Worm (Caenorhabditis elegans) whole organism, young adult: ENCODE measurements around the gene C49A9.5.
A peak's percentile ranks its signal among the peaks of the same experiment; 100 is the strongest.

Source experiments
- F22D6.2 ChIP-seq: sonication (generic microtip); optimal IDR thresholded peaks from 2 replicates; lab custom pipeline; 2016; ENCODE audit warnings: mild to moderate bottlenecking, missing genetic modification characterization, missing compliant biosample characterization
- F49E8.2 ChIP-seq: sonication (generic microtip); optimal IDR thresholded peaks from 3 replicates; lab custom pipeline; 2017; ENCODE audit warnings: missing genetic modification characterization, mild to moderate bottlenecking, missing compliant biosample characterization, antibody characterized with exemption, moderate library complexity; ENCODE audit not compliant: insufficient read depth
- Y53F4B.3 ChIP-seq: fragments of 200-800 bp; sonication (Bioruptor generic); IDR thresholded peaks from 2 replicates; pipeline ENCODE4 v1.3.6; 2022; ENCODE audit warnings: missing genetic modification reagents, missing genetic modification characterization, missing compliant biosample characterization
- Y53G8AR.9 ChIP-seq: fragments of 200-800 bp; sonication (Bioruptor generic); conservative IDR thresholded peaks from 2 replicates; pipeline ENCODE4 v1.3.6; 2022; ENCODE audit warnings: missing genetic modification reagents, missing genetic modification characterization, missing compliant biosample characterization
- Y95B8A.8 ChIP-seq: fragments of 200-800 bp; sonication (Bioruptor generic); IDR thresholded peaks from 2 replicates; pipeline ENCODE4 v1.3.6; 2022; ENCODE audit warnings: missing genetic modification reagents, missing genetic modification characterization, missing compliant biosample characterization
- atf-7 ChIP-seq: sonication (generic microtip); optimal IDR thresholded peaks from 2 replicates; lab custom pipeline; 2017; ENCODE audit warnings: mild to moderate bottlenecking, missing genetic modification characterization, missing compliant biosample characterization
- athp-1 ChIP-seq: sonication (generic microtip); optimal IDR thresholded peaks from 2 replicates; lab custom pipeline; 2017; ENCODE audit warnings: mild to moderate bottlenecking, missing genetic modification characterization, missing compliant biosample characterization
- cebp-1 ChIP-seq, 2 experiments: fragments of 200-800 bp in 1 of 2; sonication (Bioruptor generic) in 1 of 2; sonication (generic microtip) in 1 of 2; IDR thresholded peaks in 1 of 2; optimal IDR thresholded peaks in 1 of 2; 2 replicates each; pipeline versions ENCODE4 v1.3.6 to Lab custom; 2017 to 2022; ENCODE audit warnings: missing compliant biosample characterization in 2 of 2, missing genetic modification characterization in 2 of 2, mild to moderate bottlenecking in 1 of 2, missing genetic modification reagents in 1 of 2, moderate library complexity in 1 of 2
- ceh-100 ChIP-seq: fragments of 200-800 bp; sonication (Bioruptor generic); IDR thresholded peaks from 2 replicates; pipeline ENCODE4 v1.3.6; 2022; ENCODE audit warnings: missing genetic modification reagents, missing genetic modification characterization, missing compliant biosample characterization
- egrh-3 ChIP-seq: fragments of 200-800 bp; sonication (Bioruptor generic); IDR thresholded peaks from 2 replicates; pipeline ENCODE4 v1.3.6; 2022; ENCODE audit warnings: missing genetic modification reagents, missing genetic modification characterization, missing compliant biosample characterization
- ekl-4 ChIP-seq: fragments of 200-800 bp; sonication (Bioruptor generic); IDR thresholded peaks from 2 replicates; pipeline ENCODE4 v1.3.6; 2022; ENCODE audit warnings: missing genetic modification reagents, missing genetic modification characterization, missing compliant biosample characterization
- hmg-20 ChIP-seq: fragments of 200-800 bp; sonication (Bioruptor generic); IDR thresholded peaks from 2 replicates; pipeline ENCODE4 v1.3.6; 2022; ENCODE audit warnings: missing genetic modification reagents, missing genetic modification characterization, missing compliant biosample characterization
- hsf-1 ChIP-seq: fragments of 200-800 bp; sonication (Bioruptor generic); IDR thresholded peaks from 2 replicates; pipeline ENCODE4 v1.3.6; 2022; ENCODE audit warnings: missing genetic modification reagents, missing genetic modification characterization, missing compliant biosample characterization
- let-607 ChIP-seq, 2 experiments: fragments of 200-800 bp in 1 of 2; sonication (Bioruptor generic) in 1 of 2; sonication (generic microtip) in 1 of 2; optimal IDR thresholded peaks; 2 replicates each; lab custom pipeline; 2016 to 2018; ENCODE audit warnings: mild to moderate bottlenecking in 2 of 2, missing compliant biosample characterization in 2 of 2, missing genetic modification characterization in 2 of 2, moderate library complexity in 2 of 2, missing genotype in 1 of 2
- lin-26 ChIP-seq: fragments of 200-800 bp; sonication (Bioruptor generic); IDR thresholded peaks from 2 replicates; pipeline ENCODE4 v1.3.6; 2022; ENCODE audit warnings: missing genetic modification reagents, missing genetic modification characterization, missing compliant biosample characterization
- madf-3 ChIP-seq: fragments of 200-800 bp; sonication (Bioruptor generic); IDR thresholded peaks from 2 replicates; pipeline ENCODE4 v1.3.6; 2022; ENCODE audit warnings: missing genetic modification reagents, missing genetic modification characterization, missing compliant biosample characterization
- mcd-1 ChIP-seq: fragments of 200-800 bp; sonication (Bioruptor generic); IDR thresholded peaks from 2 replicates; pipeline ENCODE4 v1.3.6; 2022; ENCODE audit warnings: missing genetic modification reagents, missing genetic modification characterization, missing compliant biosample characterization
- mel-28 ChIP-seq: sonication (generic microtip); optimal IDR thresholded peaks from 2 replicates; lab custom pipeline; 2016; ENCODE audit warnings: borderline replicate concordance, mild to moderate bottlenecking, missing genetic modification characterization, missing compliant biosample characterization
- nhr-27 ChIP-seq: fragments of 200-800 bp; sonication (Bioruptor generic); optimal IDR thresholded peaks from 2 replicates; lab custom pipeline; 2018; ENCODE audit warnings: mild to moderate bottlenecking, missing genetic modification characterization, moderate library complexity, missing compliant biosample characterization
- nhr-80 ChIP-seq: sonication (generic microtip); optimal IDR thresholded peaks from 2 replicates; lab custom pipeline; 2016; ENCODE audit warnings: missing genetic modification characterization, missing compliant biosample characterization
- nhr-90 ChIP-seq: sonication (generic microtip); optimal IDR thresholded peaks from 2 replicates; lab custom pipeline; 2016; ENCODE audit warnings: missing genotype, mild to moderate bottlenecking, missing genetic modification characterization, missing compliant biosample characterization
- snpc-1.1 ChIP-seq: sonication (generic microtip); optimal IDR thresholded peaks from 2 replicates; lab custom pipeline; 2017; ENCODE audit warnings: missing genetic modification characterization, mild to moderate bottlenecking, missing compliant biosample characterization, antibody characterized with exemption, moderate library complexity, missing genotype, missing genetic modification reagents; ENCODE audit not compliant: insufficient read depth
- snpc-3.4 ChIP-seq: sonication (generic microtip); optimal IDR thresholded peaks from 2 replicates; lab custom pipeline; 2017; ENCODE audit warnings: missing genetic modification characterization, mild to moderate bottlenecking, missing compliant biosample characterization, antibody characterized with exemption, moderate library complexity, missing genotype, missing genetic modification reagents
- snpc-4 ChIP-seq, 5 experiments: fragments of 150-350 bp in 1 of 5; sonication (generic microtip) in 4 of 5; optimal IDR thresholded peaks; 2 replicates each; lab custom pipeline; 2014 to 2018; ENCODE audit warnings: missing genetic modification characterization in 5 of 5, missing biosample characterization in 3 of 5, antibody characterized with exemption in 2 of 5, mild to moderate bottlenecking in 2 of 5, missing compliant biosample characterization in 2 of 5, missing genotype in 2 of 5, moderate library complexity in 2 of 5, missing genetic modification reagents in 1 of 5
- ztf-6 ChIP-seq: fragments of 200-800 bp; sonication (Bioruptor generic); IDR thresholded peaks from 2 replicates; pipeline ENCODE4 v1.3.6; 2022; ENCODE audit warnings: missing genetic modification reagents, missing genetic modification characterization, missing compliant biosample characterization

The C49A9.5 gene

ce11 chrIV:6206294-6206776 lies 7.1 kb upstream of the C49A9.5 start, which contains the start of gene C49A9.10 (continued):
- TF ChIP-seq nhr-90 (tag; lab: Kevin White, UChicago) = no peak
- peak; percentile 3 for TF ChIP-seq nhr-80 (tag; lab: Kevin White, UChicago)
- no peak for TF ChIP-seq mel-28 (tag; lab: Kevin White, UChicago)
- TF ChIP-seq F49E8.2 (tag; lab: Kevin White, UChicago) = peak; percentile 48
- no peak for TF ChIP-seq nhr-27 (tag; lab: Kevin White, UChicago)
- 0 out of 2 replicates have a peak, but pooled peaks have one; percentile 39 for TF ChIP-seq ceh-100 (GFP tag; lab: Robert Waterston, UW)
- no peak for TF ChIP-seq snpc-1.1 (tag; lab: Kevin White, UChicago)
- TF ChIP-seq atf-7 = peak; percentile 53
- no peak for TF ChIP-seq snpc-3.4 (tag; lab: Kevin White, UChicago)
- peak in 1 of 2 experiments; percentile 70 for TF ChIP-seq let-607 (tag; optimal IDR thresholded peaks at IDR 0.05; lab: Kevin White, UChicago)
- TF ChIP-seq snpc-4 (GFP tag; optimal IDR thresholded peaks at IDR 0.05; lab: Kevin White, UChicago) = peak; percentile 81
- peak; percentile 54 to 92 (median 88) for TF ChIP-seq snpc-4 (tag; optimal IDR thresholded peaks at IDR 0.05; lab: Kevin White, UChicago)
- TF ChIP-seq F22D6.2 (tag; lab: Kevin White, UChicago) = peak; percentile 79

ce11 chrIV:6209337-6209736 lies 4.1 kb upstream of the C49A9.5 start:
- TF ChIP-seq cebp-1 (GFP tag; IDR thresholded peaks at IDR 0.05; lab: Robert Waterston, UW) (no peak), cebp-1 (tag; optimal IDR thresholded peaks at IDR 0.05; lab: Kevin White, UChicago) (peak; percentile 1), Y95B8A.8 (GFP tag; lab: Robert Waterston, UW) (no peak)

- 0 out of 2 replicates have a peak, but pooled peaks have one; percentile 16 for TF ChIP-seq Y53G8AR.9 (GFP tag; lab: Robert Waterston, UW)
- peak; percentile 70; the same call in 1 of the 2 replicates for TF ChIP-seq madf-3 (GFP tag; lab: Robert Waterston, UW)
- peak; percentile 33; the same call in 1 of the 2 replicates for TF ChIP-seq egrh-3 (GFP tag; lab: Robert Waterston, UW)
- TF ChIP-seq Y53F4B.3 (GFP tag; lab: Robert Waterston, UW) = peak; percentile 96; the same call in 1 of the 2 replicates
Observed at ce11 chrIV:6209958-6210357, 3.5 kb upstream of the C49A9.5 start.

ce11 chrIV:6210574-6210973 lies 2.9 kb upstream of the C49A9.5 start, which contains the start of the genes ugt-24 and C49A9.6:
ugt-24 (minus strand) TSS chrIV:6210720.
C49A9.6 (plus strand) TSS chrIV:6210936.
- TF ChIP-seq hsf-1 (GFP tag; lab: Robert Waterston, UW) = no peak
- TF ChIP-seq let-607 (tag; optimal IDR thresholded peaks at IDR 0.05; lab: Kevin White, UChicago) = no peak
- no peak for TF ChIP-seq Y53F4B.3 (GFP tag; lab: Robert Waterston, UW)
- no peak for TF ChIP-seq mcd-1 (GFP tag; lab: Robert Waterston, UW)
- TF ChIP-seq athp-1 (tag; lab: Kevin White, UChicago) = no peak
- TF ChIP-seq nhr-80 (tag; lab: Kevin White, UChicago) = peak; percentile 69
- no peak for TF ChIP-seq cebp-1 (GFP tag; IDR thresholded peaks at IDR 0.05; lab: Robert Waterston, UW)
- TF ChIP-seq cebp-1 (tag; optimal IDR thresholded peaks at IDR 0.05; lab: Kevin White, UChicago) = peak; percentile 6
- no peak for TF ChIP-seq ztf-6 (GFP tag; lab: Robert Waterston, UW)
- TF ChIP-seq ekl-4 (GFP tag; lab: Robert Waterston, UW) = no peak
- TF ChIP-seq, all 124 proteins: peak for 2

ce11 chrIV:6217066-6217465 lies 3.6 kb downstream of the C49A9.5 start, which contains the start of gene C49A9.9:
C49A9.9 (plus strand) TSS chrIV:6217372.
- no peak for TF ChIP-seq F22D6.2 (tag; lab: Kevin White, UChicago)
- peak; percentile 40 for TF ChIP-seq nhr-80 (tag; lab: Kevin White, UChicago)
- no peak for TF ChIP-seq lin-26 (GFP tag; lab: Robert Waterston, UW)
- no peak for TF ChIP-seq hmg-20 (GFP tag; lab: Robert Waterston, UW)
